Worm (Caenorhabditis elegans): ENCODE measurements around the gene F40G9.19.

The F40G9.19 gene

DNA sequence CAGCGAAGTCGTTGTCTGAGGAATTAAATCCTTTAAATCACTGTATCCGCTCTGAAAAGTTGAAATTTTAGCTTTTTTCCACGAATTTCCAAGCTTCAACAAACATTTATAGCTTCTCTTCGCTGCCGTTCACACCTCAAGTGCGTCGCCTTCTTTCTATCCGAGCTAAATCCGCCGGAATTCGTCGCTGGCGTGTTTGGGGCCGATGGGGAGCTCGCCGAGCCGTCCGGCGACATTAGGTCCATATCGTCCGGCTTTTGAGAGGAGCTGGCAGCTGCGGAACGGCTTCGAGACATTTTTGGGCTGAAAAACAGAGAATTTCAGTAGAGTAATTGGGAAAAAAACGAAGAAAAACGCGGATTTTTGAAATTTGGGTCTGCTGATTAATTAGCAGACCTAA lies 14.2 kb downstream of the F40G9.19 start, which contains the start of gene mxl-2:
mxl-2 (minus strand) TSS at position 303 of the 400 bp plus-strand sequence.
- TF ChIP-seq dao-5 (tag; optimal IDR thresholded peaks at IDR 0.05) (no peak), him-1 (tag; optimal IDR thresholded peaks at IDR 0.05) (no peak), W03F9.2 (tag; optimal IDR thresholded peaks at IDR 0.05) (no peak)

DNA sequence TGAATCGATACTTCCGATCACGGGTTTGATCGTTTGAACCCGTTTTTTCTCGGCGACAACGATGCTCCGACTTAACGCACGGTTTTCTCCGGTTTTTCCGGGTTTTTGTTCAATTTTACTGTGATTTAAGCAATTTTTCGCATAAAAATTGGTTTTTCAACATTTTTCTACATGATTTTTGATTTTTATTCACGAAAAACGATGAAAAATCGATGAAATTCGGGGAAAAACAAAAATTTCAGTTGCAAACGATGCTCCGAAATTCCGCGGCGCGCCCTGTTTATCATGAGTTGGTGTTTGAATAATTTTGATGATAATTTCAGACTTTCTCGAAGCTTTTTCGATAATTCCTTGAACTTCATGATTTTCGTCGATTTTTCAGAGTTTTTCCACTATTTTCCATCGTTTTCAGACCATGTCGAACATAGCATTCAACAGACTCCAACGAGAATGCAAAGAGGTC lies 14.9 kb downstream of the F40G9.19 start, which contains the start of gene ubc-20:
ubc-20 (plus strand) TSS at position 413 of the 463 bp plus-strand sequence.
- no peak for TF ChIP-seq dao-5 (tag; optimal IDR thresholded peaks at IDR 0.05)
- TF ChIP-seq him-1 (tag; optimal IDR thresholded peaks at IDR 0.05), result no peak
- TF ChIP-seq W03F9.2 (tag; optimal IDR thresholded peaks at IDR 0.05), result no peak

DNA sequence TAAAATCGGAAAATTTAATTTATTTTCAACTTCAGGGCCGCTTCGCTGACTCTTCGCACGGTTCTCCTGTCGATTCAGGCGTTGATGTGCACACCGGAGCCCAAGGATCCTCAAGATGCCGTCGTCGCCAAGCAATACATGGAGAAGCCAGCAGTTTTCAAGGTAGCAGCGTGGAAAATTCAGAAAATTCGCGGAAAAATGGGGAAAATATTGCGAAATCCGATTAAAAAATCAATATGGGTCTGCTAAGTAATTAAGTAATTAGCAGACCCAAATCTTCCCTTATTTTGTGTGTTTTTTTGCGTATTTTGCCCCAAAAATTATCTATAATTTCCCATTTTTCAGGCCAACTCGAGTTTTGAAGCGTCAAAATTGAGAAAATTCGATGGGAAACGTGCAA lies 15.7 kb downstream of the F40G9.19 start:
- no peak for TF ChIP-seq him-1 (tag; optimal IDR thresholded peaks at IDR 0.05)
- no peak for TF ChIP-seq dao-5 (tag; optimal IDR thresholded peaks at IDR 0.05)
- TF ChIP-seq W03F9.2 (tag; optimal IDR thresholded peaks at IDR 0.05), result no peak

DNA sequence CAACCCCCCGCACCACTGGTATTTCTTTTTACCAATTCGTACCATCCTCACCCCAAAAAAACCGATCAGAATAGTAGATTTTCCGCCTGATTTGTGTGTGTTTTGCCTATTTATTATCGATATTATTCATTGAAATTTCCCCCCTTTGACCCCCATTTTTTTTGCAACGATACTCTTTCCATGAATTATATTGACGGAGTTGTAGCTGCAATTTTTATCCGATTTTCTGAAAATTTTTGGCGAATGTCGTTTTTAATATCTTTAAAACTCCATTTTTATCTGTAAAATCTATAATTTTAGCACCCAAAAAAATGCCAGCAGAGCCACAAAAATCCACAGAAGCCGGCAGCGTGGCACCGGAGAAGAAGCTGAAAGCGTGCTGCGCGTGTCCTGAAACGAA lies 17.1 kb downstream of the F40G9.19 start, which contains the start of gene cox-17:
cox-17 (plus strand) TSS at position 301 of the 400 bp plus-strand sequence.
- TF ChIP-seq dao-5 (tag; optimal IDR thresholded peaks at IDR 0.05), result no peak
- TF ChIP-seq W03F9.2 (tag; optimal IDR thresholded peaks at IDR 0.05), result no peak
- TF ChIP-seq him-1 (tag; optimal IDR thresholded peaks at IDR 0.05), result no peak

DNA sequence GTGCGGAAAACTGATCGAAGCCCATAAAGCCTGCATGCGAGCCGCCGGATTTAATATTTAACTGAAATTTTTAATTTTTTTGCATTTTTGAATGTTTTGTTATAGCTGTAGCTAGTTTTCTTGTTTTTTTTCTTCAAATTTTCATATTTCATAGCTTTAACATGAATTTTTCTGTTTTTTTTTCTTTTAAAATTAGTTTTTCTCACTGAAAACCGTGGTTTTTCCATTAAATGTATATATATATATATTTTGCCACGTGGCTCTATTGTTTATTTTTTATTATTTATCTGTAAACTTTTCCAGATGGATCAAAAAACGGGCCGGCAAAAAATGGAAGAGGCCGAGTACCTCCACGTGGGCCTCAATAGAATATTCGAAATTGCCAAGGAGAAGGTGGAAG lies 18.2 kb downstream of the F40G9.19 start, which contains the start of gene sec-20:
sec-20 (plus strand) TSS at position 301 of the 400 bp plus-strand sequence.
- TF ChIP-seq dao-5 (tag; optimal IDR thresholded peaks at IDR 0.05), result no peak
- TF ChIP-seq W03F9.2 (tag; optimal IDR thresholded peaks at IDR 0.05), result no peak
- no peak for TF ChIP-seq him-1 (tag; optimal IDR thresholded peaks at IDR 0.05)

DNA sequence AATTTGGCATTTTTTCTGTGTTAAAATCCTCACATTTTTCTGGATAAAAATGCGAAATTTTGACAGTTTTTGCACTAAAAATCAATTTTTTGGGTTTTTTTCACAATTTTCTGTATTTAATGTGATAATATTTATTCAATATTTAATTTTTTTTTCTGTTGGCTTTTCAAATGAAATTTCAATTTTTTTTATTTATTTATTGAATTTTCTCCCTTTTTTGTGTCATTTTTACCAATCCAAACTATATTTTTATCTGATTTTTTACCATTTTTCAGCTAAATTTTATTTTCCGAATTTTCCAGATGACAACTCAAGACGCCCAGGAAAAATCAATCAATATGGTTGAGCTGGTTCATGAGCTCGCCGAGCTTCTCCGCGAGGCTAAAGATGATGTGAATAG lies 20.6 kb downstream of the F40G9.19 start, which contains the start of gene F40G9.17:
F40G9.17 (plus strand) TSS at position 301 of the 400 bp plus-strand sequence.
- TF ChIP-seq W03F9.2 (tag; optimal IDR thresholded peaks at IDR 0.05) (no peak), dao-5 (tag; optimal IDR thresholded peaks at IDR 0.05) (no peak), him-1 (tag; optimal IDR thresholded peaks at IDR 0.05) (no peak)

DNA sequence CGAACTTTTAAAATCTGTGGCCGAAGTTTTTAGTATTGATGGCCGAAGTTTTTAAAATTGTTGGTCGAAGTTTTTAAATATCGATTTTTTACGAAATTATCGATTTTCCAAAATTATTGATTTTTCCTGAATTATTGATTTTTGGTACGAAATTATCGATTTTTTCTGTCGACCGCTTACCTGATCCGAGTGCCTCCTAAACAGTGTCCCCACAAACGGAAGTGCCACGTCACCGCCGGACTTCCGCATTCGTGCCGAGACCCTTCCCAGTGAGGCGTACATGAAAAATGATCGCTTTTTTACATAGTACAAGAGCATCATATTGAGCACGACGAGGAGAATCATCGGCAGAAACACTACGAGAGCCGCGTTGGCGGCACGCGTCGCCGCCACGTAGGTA lies 30.4 kb downstream of the F40G9.19 start:
- TF ChIP-seq dao-5 (tag; optimal IDR thresholded peaks at IDR 0.05) (no peak), him-1 (tag; optimal IDR thresholded peaks at IDR 0.05) (no peak), W03F9.2 (tag; optimal IDR thresholded peaks at IDR 0.05) (no peak)

DNA sequence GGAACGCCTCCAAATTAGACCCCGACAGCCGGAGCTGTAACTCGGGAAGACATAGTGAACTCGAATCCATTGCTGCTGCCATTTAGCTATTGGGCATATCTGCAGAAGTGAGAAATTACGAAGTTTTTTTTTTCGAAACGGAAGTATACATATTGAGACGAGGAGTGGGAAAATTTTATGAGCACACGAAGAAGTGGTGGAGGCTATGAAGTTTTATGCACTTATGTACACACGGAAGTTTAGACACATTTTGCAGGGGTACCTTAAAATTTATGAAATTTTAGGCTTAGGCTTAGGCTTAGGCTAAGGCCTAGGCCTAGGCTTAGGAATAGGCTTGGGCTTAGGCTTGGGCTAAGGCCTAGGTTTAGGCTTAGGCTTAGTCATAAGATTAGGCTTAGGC lies 33.4 kb downstream of the F40G9.19 start, which contains the start of gene W10C4.1:
W10C4.1 (minus strand) TSS at position 101 of the 400 bp plus-strand sequence.
- TF ChIP-seq him-1 (tag; optimal IDR thresholded peaks at IDR 0.05) (no peak), dao-5 (tag; optimal IDR thresholded peaks at IDR 0.05) (no peak), W03F9.2 (tag; optimal IDR thresholded peaks at IDR 0.05) (no peak)

DNA sequence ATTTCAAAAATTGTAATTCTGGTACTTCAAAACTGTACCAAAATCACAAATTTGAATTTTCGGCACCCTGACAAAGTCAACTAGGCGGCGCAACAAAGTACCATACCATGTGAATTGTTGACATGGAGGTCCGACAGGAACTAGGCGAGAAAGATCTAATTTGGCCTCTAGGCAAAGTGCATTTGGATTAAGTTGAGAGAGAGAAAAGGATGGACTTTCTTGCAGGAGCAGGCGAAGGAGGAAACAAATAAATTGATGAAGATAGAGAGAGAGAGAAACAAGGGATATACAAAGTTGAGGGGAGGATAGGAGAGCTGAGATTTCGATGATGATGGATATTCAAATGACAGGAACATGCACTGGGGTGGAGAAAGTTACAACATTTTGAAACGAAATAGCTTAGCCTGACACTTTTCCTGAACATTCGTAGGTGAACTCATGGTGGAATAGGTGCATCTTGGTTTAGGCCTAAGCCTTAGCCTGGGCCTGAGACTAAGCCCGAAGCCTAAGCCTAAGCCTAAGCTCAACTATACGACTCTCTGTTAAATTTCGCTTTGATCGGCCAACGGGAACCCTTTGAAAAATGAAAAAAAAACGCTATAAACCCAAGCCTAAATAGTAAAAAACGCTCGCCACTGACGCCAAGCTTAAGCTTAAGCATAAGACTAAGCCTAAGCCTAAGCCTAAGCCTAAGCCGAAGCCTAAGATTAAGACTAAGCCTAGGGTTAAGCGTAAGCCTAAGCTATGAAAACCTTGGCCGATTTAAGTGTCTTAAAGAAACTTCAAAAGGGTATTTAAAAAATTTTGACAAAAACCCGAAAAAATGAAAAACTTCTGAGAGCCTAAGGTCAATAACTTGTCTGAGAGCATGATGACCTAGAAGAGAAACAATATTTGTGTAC lies 35.4 kb downstream of the F40G9.19 start:
- TF ChIP-seq W03F9.2 (tag; optimal IDR thresholded peaks at IDR 0.05) (no peak), him-1 (tag; optimal IDR thresholded peaks at IDR 0.05) (no peak), dao-5 (tag; optimal IDR thresholded peaks at IDR 0.05) (no peak)

DNA sequence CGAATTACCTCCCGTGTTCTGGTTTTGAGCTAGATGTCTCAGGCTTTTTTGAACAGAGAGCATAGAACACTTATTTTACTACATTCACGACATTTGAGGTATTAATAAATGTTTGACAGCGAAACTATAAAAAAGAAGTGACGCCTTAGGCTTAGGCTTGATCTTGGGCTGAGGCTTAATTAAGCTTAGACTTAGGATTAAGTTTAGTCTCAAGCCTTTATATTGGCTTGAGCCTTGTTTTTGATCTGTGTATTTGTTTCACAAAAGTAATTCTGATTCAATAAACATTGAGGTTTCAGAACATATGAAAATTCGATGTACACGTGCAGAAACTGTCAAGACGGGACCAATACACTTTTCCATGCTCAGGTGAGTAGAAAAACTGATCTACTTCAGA lies 36.1 kb downstream of the F40G9.19 start, which contains the start of gene klp-20:
klp-20 (plus strand) TSS at position 298 of the 397 bp plus-strand sequence.
- TF ChIP-seq W03F9.2 (tag; optimal IDR thresholded peaks at IDR 0.05) (no peak), him-1 (tag; optimal IDR thresholded peaks at IDR 0.05) (no peak), dao-5 (tag; optimal IDR thresholded peaks at IDR 0.05) (no peak)

DNA sequence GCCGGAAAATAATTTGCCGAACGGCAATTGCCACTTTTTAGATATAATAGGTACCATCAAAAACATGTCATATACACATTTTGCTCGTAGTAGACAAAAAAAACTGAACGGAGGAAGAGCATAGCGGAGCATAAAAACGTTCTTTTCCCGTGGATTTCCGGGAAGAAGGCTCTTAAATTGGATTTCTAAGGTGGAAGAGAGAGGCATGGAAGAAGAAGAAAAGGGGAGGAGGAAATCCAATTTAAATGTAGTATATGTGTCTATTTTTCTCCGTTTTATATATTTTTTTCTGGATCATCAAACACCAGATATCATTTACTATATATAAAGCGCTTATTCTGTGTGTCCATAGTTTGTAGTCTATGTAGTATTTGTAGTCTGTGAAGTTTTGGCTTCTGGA lies 37.8 kb downstream of the F40G9.19 start:
- TF ChIP-seq W03F9.2 (tag; optimal IDR thresholded peaks at IDR 0.05) (no peak), dao-5 (tag; optimal IDR thresholded peaks at IDR 0.05) (no peak)

DNA sequence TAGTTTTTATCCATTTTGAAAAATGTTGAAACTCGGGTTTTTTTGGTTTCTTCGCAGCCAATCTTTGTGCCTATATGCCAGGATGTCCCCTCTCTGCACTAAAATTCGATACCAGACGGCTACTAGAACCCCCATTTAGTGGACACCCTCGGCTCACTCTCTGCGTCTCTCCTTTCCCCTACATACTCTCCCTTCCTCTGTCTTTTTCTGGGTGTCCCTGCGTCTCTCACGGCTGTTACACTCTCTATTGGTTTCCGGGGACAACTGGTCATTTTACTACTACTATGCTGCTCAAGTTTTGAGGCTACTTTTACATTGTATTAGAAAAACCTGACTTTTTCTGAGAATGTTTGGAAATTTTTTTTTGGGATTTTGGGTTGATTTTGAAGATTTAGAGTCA lies 46.8 kb downstream of the F40G9.19 start:
- TF ChIP-seq W03F9.2 (tag; optimal IDR thresholded peaks at IDR 0.05), result no peak
- no peak for TF ChIP-seq dao-5 (tag; optimal IDR thresholded peaks at IDR 0.05)
- no peak for TF ChIP-seq him-1 (tag; optimal IDR thresholded peaks at IDR 0.05)

DNA sequence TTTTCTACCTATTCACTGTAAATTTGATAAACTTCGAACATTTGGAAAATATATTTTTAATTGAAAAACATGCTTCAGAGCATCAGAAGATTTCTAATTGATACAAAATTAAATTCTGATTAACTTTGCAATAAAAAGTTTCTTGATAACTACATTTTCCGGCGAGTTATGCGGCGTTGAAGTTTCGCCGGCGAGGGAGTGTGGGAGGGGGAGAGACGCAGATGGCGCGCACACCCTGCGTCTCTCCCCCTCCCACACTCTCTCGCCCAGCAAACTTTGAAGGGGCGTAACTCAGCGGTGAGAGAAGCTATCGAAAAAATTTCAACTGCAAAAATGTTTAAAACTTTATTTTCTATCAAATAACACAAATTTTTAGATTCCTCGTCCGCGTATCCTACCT lies 48.9 kb downstream of the F40G9.19 start:
- TF ChIP-seq W03F9.2 (tag; optimal IDR thresholded peaks at IDR 0.05) (no peak), dao-5 (tag; optimal IDR thresholded peaks at IDR 0.05) (no peak)
